Fruit fly (Drosophila melanogaster): ENCODE data around the gene Naglu.

The Naglu gene

DNA sequence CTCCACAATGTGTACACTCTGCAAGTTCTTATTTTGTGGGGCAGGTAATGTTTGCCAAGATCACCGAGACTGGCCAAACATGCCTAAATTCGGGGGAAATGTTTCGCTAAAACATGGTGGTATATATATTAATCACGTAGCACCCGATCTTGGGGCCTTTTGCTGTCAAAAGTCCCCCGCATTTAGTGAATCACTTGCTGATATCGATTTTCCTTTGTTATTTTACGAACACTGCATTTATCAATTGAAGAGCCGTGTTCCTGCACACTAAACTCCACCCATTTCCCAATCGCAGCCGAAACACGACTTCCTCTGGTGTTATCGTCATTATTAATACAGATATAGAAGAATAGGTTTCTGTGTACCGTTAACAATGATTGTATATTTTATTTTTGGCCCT lies 10.0 kb upstream of the Naglu start:
- TF ChIP-seq woc (GFP tag; optimal IDR thresholded peaks at IDR 0.05) (no peak), Rel (GFP tag; optimal IDR thresholded peaks at IDR 0.05) (no peak), Rel (tag; optimal IDR thresholded peaks at IDR 0.05) (peak; percentile 92)

DNA sequence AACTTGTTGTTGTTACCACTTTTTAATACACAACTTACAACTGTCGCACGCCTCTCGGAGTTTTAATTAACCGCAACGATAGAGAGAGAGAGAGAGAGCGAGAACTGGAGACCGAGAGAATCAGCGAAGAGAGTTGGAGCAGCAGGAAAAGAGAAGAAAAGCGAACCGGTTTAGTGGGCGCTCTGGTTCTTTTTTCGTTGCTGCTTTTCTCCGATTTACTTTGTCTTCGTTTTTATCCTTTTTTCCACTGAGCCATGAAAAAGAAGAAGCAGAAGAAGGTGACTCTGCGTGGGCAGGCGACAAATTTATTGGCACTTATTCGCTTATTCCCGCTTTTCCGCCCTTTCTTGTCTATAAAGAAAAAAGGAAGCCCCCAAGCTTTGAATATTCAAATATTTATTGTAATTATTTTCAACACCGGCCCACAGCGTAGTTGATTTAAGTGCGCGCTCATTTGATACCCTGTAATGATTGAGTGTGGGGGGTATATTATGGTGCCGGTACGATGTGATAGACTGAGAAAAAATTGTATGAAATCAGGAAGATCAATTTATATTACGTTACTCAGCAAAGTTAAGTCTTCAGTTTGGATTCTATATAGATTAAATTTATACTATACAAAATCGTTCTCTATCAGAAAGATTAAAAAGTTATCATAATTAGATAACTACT lies 8.7 kb upstream of the Naglu start:
- TF ChIP-seq Jra (GFP tag; optimal IDR thresholded peaks at IDR 0.05) = no peak
- TF ChIP-seq psq (GFP tag; optimal IDR thresholded peaks at IDR 0.05) = peak; percentile 59
- TF ChIP-seq dl (GFP tag; optimal IDR thresholded peaks at IDR 0.05; ENCODE audit: insufficient read depth in 1 of 2, partially characterized antibody in 2 of 2) = peak; percentile 31 to 83
- TF ChIP-seq Vsx2 (GFP tag; optimal IDR thresholded peaks at IDR 0.05; ENCODE audit: partially characterized antibody) = peak; percentile 76
- peak; percentile 76 for TF ChIP-seq Dif (GFP tag; optimal IDR thresholded peaks at IDR 0.05; ENCODE audit: partially characterized antibody)
- no peak for TF ChIP-seq sage (GFP tag; optimal IDR thresholded peaks at IDR 0.05)

DNA sequence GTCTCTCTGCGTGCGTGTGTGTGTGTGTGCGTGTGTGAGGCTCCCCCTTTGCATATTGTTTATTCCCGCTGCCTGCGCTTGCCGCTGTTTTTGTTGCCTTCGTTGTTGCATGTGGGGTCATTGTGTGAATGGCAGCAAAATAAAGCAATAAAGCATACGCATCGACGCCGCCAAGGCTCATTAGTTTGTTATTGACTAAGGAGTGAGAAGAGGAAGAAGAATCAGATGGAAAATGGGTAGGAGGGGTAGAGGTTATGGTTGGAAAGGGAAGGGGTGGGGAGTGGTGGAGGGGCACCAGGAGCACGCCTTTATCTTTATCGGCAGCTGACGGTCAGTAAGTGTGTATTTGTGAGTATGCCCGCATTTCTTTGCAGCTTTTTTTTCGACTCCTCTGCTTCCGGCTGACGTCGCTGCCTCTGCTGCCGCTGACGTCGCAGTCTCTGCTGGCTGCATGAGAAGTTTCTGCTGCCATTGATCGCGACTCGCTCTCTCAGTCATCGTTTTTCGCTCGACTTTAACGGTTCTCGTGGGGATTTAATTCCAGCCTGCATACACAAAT lies 7.8 kb upstream of the Naglu start:
- TF ChIP-seq CG32264 (GFP tag; optimal IDR thresholded peaks at IDR 0.05) (no peak), Dif (GFP tag; optimal IDR thresholded peaks at IDR 0.05; ENCODE audit: partially characterized antibody) (no peak), psq (GFP tag; optimal IDR thresholded peaks at IDR 0.05) (peak; percentile 85), Hnf4 (GFP tag; optimal IDR thresholded peaks at IDR 0.05) (no peak), Rel (GFP tag; optimal IDR thresholded peaks at IDR 0.05) (no peak), Rel (tag; optimal IDR thresholded peaks at IDR 0.05) (peak; percentile 89), Jra (GFP tag; optimal IDR thresholded peaks at IDR 0.05) (no peak), sv (GFP tag; optimal IDR thresholded peaks at IDR 0.05) (no peak), ey (GFP tag; optimal IDR thresholded peaks at IDR 0.05) (no peak), Hr83 (GFP tag; optimal IDR thresholded peaks at IDR 0.05; ENCODE audit: poor library complexity, severe bottlenecking) (no peak), sage (GFP tag; optimal IDR thresholded peaks at IDR 0.05) (no peak), br (GFP tag; optimal IDR thresholded peaks at IDR 0.05) (no peak), GATAd (GFP tag; optimal IDR thresholded peaks at IDR 0.05) (no peak), dl (GFP tag; optimal IDR thresholded peaks at IDR 0.05; ENCODE audit: insufficient read depth in 1 of 2, partially characterized antibody in 2 of 2) (peak in 1 of 2 experiments; percentile 24), h (GFP tag; optimal IDR thresholded peaks at IDR 0.05) (no peak), Abd-B (GFP tag; optimal IDR thresholded peaks at IDR 0.05) (no peak), usp (GFP tag; optimal IDR thresholded peaks at IDR 0.05) (no peak), Sp1 (GFP tag; optimal IDR thresholded peaks at IDR 0.05) (peak; percentile 27), lola (GFP tag; optimal IDR thresholded peaks at IDR 0.05) (no peak), rgr (GFP tag; optimal IDR thresholded peaks at IDR 0.05) (no peak), N (GFP tag; optimal IDR thresholded peaks at IDR 0.05) (no peak), Dfd (GFP tag; optimal IDR thresholded peaks at IDR 0.05) (peak; percentile 21), CrebA (GFP tag; optimal IDR thresholded peaks at IDR 0.05; ENCODE audit: borderline replicate concordance) (no peak), dsf (GFP tag; optimal IDR thresholded peaks at IDR 0.05; ENCODE audit: borderline replicate concordance) (no peak), CG9705 (GFP tag; optimal IDR thresholded peaks at IDR 0.05) (no peak)

DNA sequence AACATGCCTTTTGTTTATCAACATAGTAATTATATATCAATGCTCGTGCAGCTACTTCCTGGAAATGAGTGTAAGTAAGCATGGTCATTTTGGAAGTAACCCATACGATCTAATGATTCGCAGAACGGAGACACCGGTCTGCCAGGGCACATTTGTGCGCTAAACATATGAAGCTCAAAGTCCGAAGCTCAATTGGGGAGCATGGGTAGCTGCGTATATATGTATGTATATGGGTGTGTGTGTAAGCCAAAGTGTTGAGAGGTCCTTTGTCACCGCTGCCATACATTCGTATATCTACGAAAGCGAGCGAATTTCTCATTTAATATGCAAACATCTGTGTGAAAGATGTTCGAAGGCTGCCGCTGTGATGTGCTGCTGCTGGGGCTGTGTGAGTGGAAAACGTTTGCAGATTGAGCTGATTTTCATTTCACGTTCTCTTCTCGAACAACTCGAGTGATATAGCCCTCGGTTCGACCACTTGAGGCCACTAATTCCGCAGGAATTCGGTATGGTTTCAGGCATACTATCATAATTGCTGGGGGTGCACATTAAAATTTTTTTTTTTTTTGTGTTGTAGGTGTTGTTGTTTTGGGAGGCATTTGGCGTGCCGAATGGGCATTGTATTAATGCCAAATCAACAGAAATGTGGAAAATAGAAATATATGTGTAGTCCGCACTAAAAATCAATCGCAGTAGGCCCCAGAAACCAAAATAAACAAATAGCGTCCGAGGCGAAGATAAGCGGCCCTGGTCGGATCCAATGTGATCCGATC lies 6.6 kb upstream of the Naglu start:
- TF ChIP-seq usp (GFP tag; optimal IDR thresholded peaks at IDR 0.05) (no peak), fru (GFP tag; optimal IDR thresholded peaks at IDR 0.05) (no peak), rgr (GFP tag; optimal IDR thresholded peaks at IDR 0.05) (no peak), CrebA (GFP tag; optimal IDR thresholded peaks at IDR 0.05; ENCODE audit: borderline replicate concordance) (no peak), Hr83 (GFP tag; optimal IDR thresholded peaks at IDR 0.05; ENCODE audit: poor library complexity, severe bottlenecking) (no peak), ey (GFP tag; optimal IDR thresholded peaks at IDR 0.05) (no peak), CG32264 (GFP tag; optimal IDR thresholded peaks at IDR 0.05) (no peak)

DNA sequence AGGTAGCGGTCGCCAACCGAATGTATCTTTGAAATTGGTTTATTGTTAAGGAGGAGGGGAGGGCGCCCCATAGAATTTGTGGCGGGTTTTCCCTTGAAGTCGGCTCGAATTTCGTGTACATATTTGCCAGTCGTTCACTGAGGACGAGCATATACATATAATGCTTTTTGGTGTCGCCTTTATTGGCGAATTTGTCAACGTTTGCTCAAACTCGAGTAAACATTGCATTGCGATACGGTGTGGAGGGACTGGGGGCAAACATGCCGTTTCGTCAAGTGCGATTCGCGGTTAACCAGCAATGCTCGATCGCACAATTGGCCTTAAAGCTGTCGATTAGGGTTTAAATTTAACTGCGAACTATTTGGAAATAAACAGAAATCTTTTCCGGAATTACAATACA lies 5.9 kb upstream of the Naglu start:
- TF ChIP-seq Dfd (GFP tag; optimal IDR thresholded peaks at IDR 0.05) (no peak), dmrt93B (GFP tag; optimal IDR thresholded peaks at IDR 0.05) (no peak), sv (GFP tag; optimal IDR thresholded peaks at IDR 0.05) (no peak), woc (GFP tag; optimal IDR thresholded peaks at IDR 0.05) (no peak), ey (GFP tag; optimal IDR thresholded peaks at IDR 0.05) (no peak), Abd-B (GFP tag; optimal IDR thresholded peaks at IDR 0.05) (no peak), dsf (GFP tag; optimal IDR thresholded peaks at IDR 0.05; ENCODE audit: borderline replicate concordance) (no peak), CG32264 (GFP tag; optimal IDR thresholded peaks at IDR 0.05) (no peak), rgr (GFP tag; optimal IDR thresholded peaks at IDR 0.05) (peak; percentile 26), GATAd (GFP tag; optimal IDR thresholded peaks at IDR 0.05) (no peak), HLH106 (tag; optimal IDR thresholded peaks at IDR 0.05) (peak; percentile 5), Rel (GFP tag; optimal IDR thresholded peaks at IDR 0.05) (no peak), Rel (tag; optimal IDR thresholded peaks at IDR 0.05) (peak; percentile 48), lola (GFP tag; optimal IDR thresholded peaks at IDR 0.05) (no peak), Myc (optimal IDR thresholded peaks at IDR 0.05) (no peak), Hr78 (GFP tag; optimal IDR thresholded peaks at IDR 0.05) (no peak), Hnf4 (GFP tag; optimal IDR thresholded peaks at IDR 0.05) (peak; percentile 6), pan (optimal IDR thresholded peaks at IDR 0.05) (no peak), Hr83 (GFP tag; optimal IDR thresholded peaks at IDR 0.05; ENCODE audit: poor library complexity, severe bottlenecking) (peak; percentile 11), Vsx2 (GFP tag; optimal IDR thresholded peaks at IDR 0.05; ENCODE audit: partially characterized antibody) (no peak), Sp1 (GFP tag; optimal IDR thresholded peaks at IDR 0.05) (peak; percentile 21), tai (GFP tag; optimal IDR thresholded peaks at IDR 0.05) (no peak), fru (GFP tag; optimal IDR thresholded peaks at IDR 0.05) (no peak), dl (GFP tag; optimal IDR thresholded peaks at IDR 0.05; ENCODE audit: insufficient read depth in 1 of 2, partially characterized antibody in 2 of 2) (no peak), foxo (GFP tag; optimal IDR thresholded peaks at IDR 0.05) (peak in 1 of 2 experiments; percentile 5), usp (GFP tag; optimal IDR thresholded peaks at IDR 0.05) (no peak), Jra (GFP tag; optimal IDR thresholded peaks at IDR 0.05) (no peak)
